Fruit fly (Drosophila melanogaster) whole organism, embryonic: ENCODE measurements around the gene CG1847.

Source experiments
- BEAF-32 ChIP-seq: fragments of 200-800 bp; sonication (Bioruptor generic); optimal IDR thresholded peaks from 3 replicates; lab custom pipeline; 2017; ENCODE audit warnings: missing biosample characterization, missing genetic modification characterization, mild to moderate bottlenecking, moderate library complexity, missing genetic modification reagents
- CG10462 ChIP-seq: fragments of 200-800 bp; sonication (Bioruptor generic); optimal IDR thresholded peaks from 2 replicates; lab custom pipeline; 2016; ENCODE audit warnings: missing biosample characterization, missing genetic modification characterization
- CG12236 ChIP-seq: fragments of 200-800 bp; sonication (Bioruptor generic); optimal IDR thresholded peaks from 2 replicates; lab custom pipeline; 2016; ENCODE audit warnings: missing biosample characterization, missing genetic modification characterization
- CG12659 ChIP-seq: fragments of 200-800 bp; sonication (Bioruptor generic); optimal IDR thresholded peaks from 3 replicates; lab custom pipeline; 2017; ENCODE audit warnings: mild to moderate bottlenecking, missing biosample characterization, missing genetic modification reagents, missing genetic modification characterization
- CG12769 ChIP-seq: fragments of 200-800 bp; sonication (Bioruptor generic); optimal IDR thresholded peaks from 2 replicates; lab custom pipeline; 2019; ENCODE audit warnings: missing biosample characterization, mild to moderate bottlenecking, missing genetic modification characterization, moderate library complexity
- CG14014 ChIP-seq: fragments of 200-800 bp; sonication (Bioruptor generic); IDR thresholded peaks from 2 replicates; pipeline ENCODE4 v1.3.6; 2022; ENCODE audit warnings: missing biosample characterization, missing genetic modification characterization
- CG1647 ChIP-seq: fragments of 200-800 bp; sonication (Bioruptor generic); optimal IDR thresholded peaks from 3 replicates; lab custom pipeline; 2016; ENCODE audit warnings: missing biosample characterization, missing genetic modification characterization
- CG17328 ChIP-seq: fragments of 200-800 bp; sonication (Bioruptor generic); IDR thresholded peaks from 2 replicates; pipeline ENCODE4 v1.3.6; 2022; ENCODE audit warnings: missing biosample characterization, missing genetic modification characterization
- CG18764 ChIP-seq: fragments of 200-800 bp; sonication (Bioruptor generic); optimal IDR thresholded peaks from 3 replicates; lab custom pipeline; 2016; ENCODE audit warnings: missing biosample characterization, missing genetic modification characterization
- CG2678 ChIP-seq: fragments of 200-800 bp; sonication (Bioruptor generic); optimal IDR thresholded peaks from 3 replicates; lab custom pipeline; 2019; ENCODE audit warnings: missing biosample characterization, mild to moderate bottlenecking, missing genetic modification characterization, moderate library complexity
- CG31224 ChIP-seq: fragments of 200-800 bp; sonication (Bioruptor generic); IDR thresholded peaks from 2 replicates; pipeline ENCODE4 v1.3.6; 2022; ENCODE audit warnings: missing biosample characterization, missing genetic modification characterization
- CG32532 ChIP-seq: fragments of 200-800 bp; sonication (Bioruptor generic); IDR thresholded peaks from 2 replicates; pipeline ENCODE4 v1.3.6; 2022; ENCODE audit warnings: missing biosample characterization, missing genetic modification characterization
- CG3847 ChIP-seq: fragments of 200-800 bp; sonication (Bioruptor generic); IDR thresholded peaks from 2 replicates; pipeline ENCODE4 v1.3.6; 2022; ENCODE audit warnings: missing biosample characterization, missing genetic modification characterization
- CG5245 ChIP-seq: fragments of 200-800 bp; sonication (Bioruptor generic); optimal IDR thresholded peaks from 3 replicates; lab custom pipeline; 2016; ENCODE audit warnings: missing biosample characterization, missing genetic modification characterization
- CG6254 ChIP-seq: fragments of 200-800 bp; sonication (Bioruptor generic); optimal IDR thresholded peaks from 3 replicates; lab custom pipeline; 2017; ENCODE audit warnings: mild to moderate bottlenecking, missing biosample characterization, missing genetic modification reagents, missing genetic modification characterization
- CG8290 ChIP-seq, 3 experiments: fragments of 200-800 bp; sonication (Bioruptor generic); optimal IDR thresholded peaks; 2 replicates each; lab custom pipeline; 2016 to 2019; ENCODE audit warnings: missing biosample characterization in 3 of 3, missing genetic modification characterization in 3 of 3, mild to moderate bottlenecking in 2 of 3, moderate library complexity in 1 of 3
- CG9609 ChIP-seq: fragments of 200-800 bp; sonication (Bioruptor generic); optimal IDR thresholded peaks from 3 replicates; lab custom pipeline; 2016; ENCODE audit warnings: missing biosample characterization, missing genetic modification characterization
- CG9727 ChIP-seq: fragments of 200-800 bp; sonication (Bioruptor generic); optimal IDR thresholded peaks from 3 replicates; lab custom pipeline; 2017; ENCODE audit warnings: missing biosample characterization, mild to moderate bottlenecking, missing genetic modification characterization
- D ChIP-seq, 2 experiments: fragments of 200-800 bp in 1 of 2; fragments of >200 bp in 1 of 2; sonication (Bioruptor generic) in 1 of 2; optimal IDR thresholded peaks; 2 replicates in 1 of 2; 3 replicates in 1 of 2; lab custom pipeline; 2017; ENCODE audit warnings: mild to moderate bottlenecking in 1 of 2, missing biosample characterization in 1 of 2, missing genetic modification characterization in 1 of 2, missing genetic modification reagents in 1 of 2
- Deaf1 ChIP-seq: fragments of 200-800 bp; optimal IDR thresholded peaks from 3 replicates; lab custom pipeline; 2019; ENCODE audit warnings: missing biosample characterization, mild to moderate bottlenecking, missing genetic modification characterization, moderate library complexity
- Dfd ChIP-seq, 2 experiments: fragments of >200 bp; optimal IDR thresholded peaks; 2 replicates each; lab custom pipeline; 2017; ENCODE audit warnings: missing biosample characterization in 2 of 2, missing genetic modification characterization in 2 of 2
- HLH54F ChIP-seq: fragments of 200-800 bp; sonication (Bioruptor generic); optimal IDR thresholded peaks from 3 replicates; lab custom pipeline; 2016; ENCODE audit warnings: missing biosample characterization, missing genetic modification characterization
- HmgD ChIP-seq: fragments of 200-800 bp; sonication (Bioruptor generic); optimal IDR thresholded peaks from 3 replicates; lab custom pipeline; 2016; ENCODE audit warnings: missing biosample characterization, missing genetic modification characterization
- HmgZ ChIP-seq: fragments of 200-800 bp; sonication (Bioruptor generic); optimal IDR thresholded peaks from 2 replicates; lab custom pipeline; 2018; ENCODE audit warnings: missing biosample characterization, mild to moderate bottlenecking, missing genetic modification characterization
- Mrtf ChIP-seq: fragments of 200-800 bp; sonication (Bioruptor generic); IDR thresholded peaks from 3 replicates; pipeline ENCODE4 v1.3.6; 2022; ENCODE audit warnings: missing biosample characterization, missing genetic modification characterization
- Myb ChIP-seq: fragments of 200-800 bp; sonication (Bioruptor generic); optimal IDR thresholded peaks from 2 replicates; lab custom pipeline; 2016; ENCODE audit warnings: missing biosample characterization, missing genetic modification characterization
- Side ChIP-seq: fragments of 200-800 bp; sonication (Bioruptor generic); optimal IDR thresholded peaks from 2 replicates; lab custom pipeline; 2016; ENCODE audit warnings: missing biosample characterization, missing genetic modification characterization
- Sry-β ChIP-seq: fragments of 200-800 bp; sonication (Bioruptor generic); optimal IDR thresholded peaks from 2 replicates; lab custom pipeline; 2018; ENCODE audit warnings: missing biosample characterization, mild to moderate bottlenecking, missing genetic modification characterization, moderate library complexity
- Trl ChIP-seq, 3 experiments: fragments of >200 bp in 2 of 3; fragments of 200-800 bp in 1 of 3; sonication (Bioruptor generic) in 1 of 3; optimal IDR thresholded peaks; 2 replicates in 1 of 3; 3 replicates in 2 of 3; lab custom pipeline; 2016 to 2017; ENCODE audit warnings: missing biosample characterization in 1 of 3, missing genetic modification characterization in 1 of 3
- ash1 ChIP-seq: fragments of 200-800 bp; sonication (Bioruptor generic); optimal IDR thresholded peaks from 2 replicates; lab custom pipeline; 2018; ENCODE audit warnings: missing biosample characterization, mild to moderate bottlenecking, missing genetic modification characterization
- crc ChIP-seq: fragments of 200-800 bp; sonication (Bioruptor generic); optimal IDR thresholded peaks from 2 replicates; lab custom pipeline; 2016; ENCODE audit warnings: missing biosample characterization, missing genetic modification characterization
- croc ChIP-seq: fragments of 200-800 bp; sonication (Bioruptor generic); conservative IDR thresholded peaks from 3 replicates; pipeline ENCODE4 v1.3.6; 2022; ENCODE audit warnings: missing biosample characterization, missing genetic modification characterization
- cwo ChIP-seq: fragments of 200-800 bp; sonication (Bioruptor generic); optimal IDR thresholded peaks from 3 replicates; lab custom pipeline; 2017; ENCODE audit warnings: missing biosample characterization, missing genetic modification characterization, mild to moderate bottlenecking, moderate library complexity, missing genetic modification reagents
- disco-r ChIP-seq: fragments of 200-800 bp; sonication (Bioruptor generic); optimal IDR thresholded peaks from 2 replicates; lab custom pipeline; 2016; ENCODE audit warnings: missing biosample characterization, missing genetic modification characterization
- dysf ChIP-seq: fragments of 200-800 bp; sonication (Bioruptor generic); IDR thresholded peaks from 3 replicates; pipeline ENCODE4 v1.3.6; 2022; ENCODE audit warnings: missing biosample characterization, missing genetic modification characterization
- fd3F ChIP-seq: fragments of 200-800 bp; sonication (Bioruptor generic); optimal IDR thresholded peaks from 2 replicates; lab custom pipeline; 2018; ENCODE audit warnings: missing biosample characterization, mild to moderate bottlenecking, missing genetic modification characterization, moderate library complexity
- gt ChIP-seq: fragments of 200-800 bp; sonication (Bioruptor generic); IDR thresholded peaks from 2 replicates; pipeline ENCODE4 v1.3.6; 2022; ENCODE audit warnings: missing biosample characterization, missing genetic modification characterization
- hbn ChIP-seq: fragments of 200-800 bp; sonication (Bioruptor generic); IDR thresholded peaks from 2 replicates; pipeline ENCODE4 v1.3.6; 2022; ENCODE audit warnings: missing biosample characterization, missing genetic modification characterization; ENCODE audit not compliant: partially characterized antibody
- luna ChIP-seq: fragments of 200-800 bp; sonication (Bioruptor generic); optimal IDR thresholded peaks from 2 replicates; lab custom pipeline; 2016; ENCODE audit warnings: missing biosample characterization, missing genetic modification characterization
- mld ChIP-seq: fragments of 200-800 bp; sonication (Bioruptor generic); IDR thresholded peaks from 3 replicates; pipeline ENCODE4 v1.3.6; 2022; ENCODE audit warnings: missing biosample characterization, missing genetic modification characterization; ENCODE audit not compliant: partially characterized antibody
- nerfin-2 ChIP-seq: fragments of 200-800 bp; sonication (Bioruptor generic); IDR thresholded peaks from 2 replicates; pipeline ENCODE4 v1.3.6; 2022; ENCODE audit warnings: missing biosample characterization, missing genetic modification characterization; ENCODE audit not compliant: partially characterized antibody
- prd ChIP-seq, 3 experiments: fragments of >200 bp in 2 of 3; fragments of 200-800 bp in 1 of 3; sonication (Bioruptor generic) in 1 of 3; optimal IDR thresholded peaks in 2 of 3; IDR thresholded peaks in 1 of 3; 2 replicates in 2 of 3; 3 replicates in 1 of 3; pipeline versions ENCODE4 v1.3.6 to Lab custom; 2017 to 2022; ENCODE audit warnings: missing biosample characterization in 1 of 3, missing genetic modification characterization in 1 of 3
- row ChIP-seq: fragments of 200-800 bp; sonication (Bioruptor generic); IDR thresholded peaks from 3 replicates; pipeline ENCODE4 v1.3.6; 2022; ENCODE audit warnings: missing biosample characterization, missing genetic modification characterization
- sens ChIP-seq: fragments of 200-800 bp; sonication (Bioruptor generic); peaks from one replicate; lab custom pipeline; 2016; ENCODE audit warnings: missing biosample characterization, missing genetic modification characterization
- seq ChIP-seq: fragments of 200-800 bp; sonication (Bioruptor generic); IDR thresholded peaks from 2 replicates; pipeline ENCODE4 v1.3.6; 2022; ENCODE audit warnings: missing biosample characterization, missing genetic modification characterization
- slbo ChIP-seq: fragments of 200-800 bp; sonication (Bioruptor generic); IDR thresholded peaks from 2 replicates; pipeline ENCODE4 v1.3.6; 2022; ENCODE audit warnings: missing biosample characterization, missing genetic modification characterization
- sug ChIP-seq: fragments of 200-800 bp; optimal IDR thresholded peaks from 2 replicates; lab custom pipeline; 2019; ENCODE audit warnings: missing biosample characterization, mild to moderate bottlenecking, missing genetic modification characterization, moderate library complexity
- vfl ChIP-seq: fragments of 200-800 bp; sonication (Bioruptor generic); optimal IDR thresholded peaks from 2 replicates; lab custom pipeline; 2016; ENCODE audit warnings: missing biosample characterization, missing genetic modification characterization
- z ChIP-seq: fragments of 200-800 bp; sonication (Bioruptor generic); IDR thresholded peaks from 3 replicates; pipeline ENCODE4 v1.3.6; 2022; ENCODE audit warnings: missing biosample characterization, missing genetic modification characterization
- zfh2 ChIP-seq: fragments of 200-800 bp; sonication (Bioruptor generic); optimal IDR thresholded peaks from 2 replicates; lab custom pipeline; 2016; ENCODE audit warnings: missing biosample characterization, missing genetic modification characterization

CG1847 gene

DNA sequence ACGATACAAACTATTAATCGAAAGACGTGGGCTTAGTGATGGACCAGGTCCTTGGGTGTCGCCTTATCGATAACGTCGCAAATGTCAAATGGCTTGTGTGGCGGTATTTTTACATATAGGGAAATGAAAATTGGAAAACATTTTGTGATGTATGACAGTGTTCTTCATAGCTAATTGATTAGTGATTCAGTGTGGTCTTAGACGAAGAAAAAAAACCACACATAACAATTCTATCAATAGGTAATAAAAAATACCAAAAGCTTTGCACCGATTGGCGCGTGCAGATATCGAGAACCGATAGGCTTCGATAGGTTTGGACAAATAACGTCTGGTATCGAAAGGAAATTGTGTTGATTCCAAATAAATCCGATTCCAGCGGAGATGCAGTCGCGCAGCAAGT is at the start of gene CG1847, which contains the start of gene Nrd1 (continued):
- no peak for TF ChIP-seq CG12236
- no peak for TF ChIP-seq sug
- no peak for TF ChIP-seq sens (GFP tag; lab: Kevin White, UChicago)
- TF ChIP-seq CG1647 = no peak
- no peak for TF ChIP-seq Side (GFP tag; lab: Kevin White, UChicago)
- TF ChIP-seq Trl (optimal IDR thresholded peaks at IDR 0.05; lab: Kevin White, UChicago) = no peak
- no peak for TF ChIP-seq Trl (GFP tag; optimal IDR thresholded peaks at IDR 0.05; lab: Kevin White, UChicago)
- peak; percentile 10 for TF ChIP-seq CG8290 (GFP tag; optimal IDR thresholded peaks at IDR 0.05; lab: Kevin White, UChicago)
- no peak for TF ChIP-seq CG8290 (tag; optimal IDR thresholded peaks at IDR 0.05; lab: Kevin White, UChicago)
- TF ChIP-seq row = 0 out of 3 replicates have a peak, but pooled peaks have one; percentile 17
- no peak for TF ChIP-seq HmgD (GFP tag; lab: Kevin White, UChicago)
- no peak for TF ChIP-seq CG17328 (GFP tag; lab: Robert Waterston, UW)
- no peak for TF ChIP-seq croc (GFP tag; lab: Robert Waterston, UW)
- no peak for TF ChIP-seq Dfd (GFP tag; optimal IDR thresholded peaks at IDR 0.05; lab: Kevin White, UChicago)
- TF ChIP-seq prd (optimal IDR thresholded peaks at IDR 0.05; lab: Kevin White, UChicago) = no peak
- no peak for TF ChIP-seq prd (GFP tag; IDR thresholded peaks at IDR 0.05; lab: Robert Waterston, UW)
- TF ChIP-seq CG32532 (GFP tag; lab: Robert Waterston, UW) = no peak
- TF ChIP-seq Myb (GFP tag; lab: Kevin White, UChicago) = peak; percentile 66
- no peak for TF ChIP-seq crc (GFP tag; lab: Kevin White, UChicago)
- no peak for TF ChIP-seq Mrtf
- no peak for TF ChIP-seq vfl (GFP tag; lab: Kevin White, UChicago)
- no peak for TF ChIP-seq CG10462 (GFP tag; lab: Kevin White, UChicago)
- peak; percentile 57 for TF ChIP-seq CG12659 (GFP tag; lab: Kevin White, UChicago)
- no peak for TF ChIP-seq CG14014
- TF ChIP-seq CG9609 (GFP tag; lab: Kevin White, UChicago) = no peak
- TF ChIP-seq CG6254 (GFP tag; lab: Kevin White, UChicago) = no peak
- TF ChIP-seq HLH54F (GFP tag; lab: Kevin White, UChicago) = peak; percentile 3
- no peak for TF ChIP-seq CG5245
- no peak for TF ChIP-seq CG2678
- TF ChIP-seq slbo (GFP tag; lab: Robert Waterston, UW) = no peak
- TF ChIP-seq CG3847 (GFP tag; lab: Robert Waterston, UW) = no peak
- no peak for TF ChIP-seq CG12769 (tag; lab: Kevin White, UChicago)
- no peak for TF ChIP-seq z (GFP tag; lab: Robert Waterston, UW)
- TF ChIP-seq nerfin-2 (GFP tag; lab: Robert Waterston, UW) = peak; percentile 85
- TF ChIP-seq ash1 (GFP tag; lab: Kevin White, UChicago) = no peak
- no peak for TF ChIP-seq CG18764 (GFP tag; lab: Kevin White, UChicago)
- TF ChIP-seq gt (GFP tag; lab: Robert Waterston, UW) = no peak
- no peak for TF ChIP-seq zfh2 (GFP tag; lab: Kevin White, UChicago)
- no peak for TF ChIP-seq dysf
- no peak for TF ChIP-seq Sry-β (GFP tag; lab: Kevin White, UChicago)
- TF ChIP-seq HmgZ (tag; lab: Kevin White, UChicago) = peak; percentile 5
- TF ChIP-seq CG9727 (GFP tag; lab: Kevin White, UChicago) = no peak
- TF ChIP-seq Deaf1 (tag; lab: Kevin White, UChicago) = no peak
- no peak for TF ChIP-seq luna (GFP tag; lab: Kevin White, UChicago)
- no peak for TF ChIP-seq CG31224 (GFP tag; lab: Robert Waterston, UW)
- no peak for TF ChIP-seq D (optimal IDR thresholded peaks at IDR 0.05; lab: Kevin White, UChicago)
- no peak for TF ChIP-seq D (GFP tag; optimal IDR thresholded peaks at IDR 0.05; lab: Kevin White, UChicago)
- no peak; the same call in 2 of the 3 replicates for TF ChIP-seq mld
- no peak for TF ChIP-seq cwo (GFP tag; lab: Kevin White, UChicago)
- TF ChIP-seq hbn (GFP tag; lab: Robert Waterston, UW) = peak; percentile 68
- no peak for TF ChIP-seq fd3F (GFP tag; lab: Kevin White, UChicago)
- TF ChIP-seq seq (GFP tag; lab: Robert Waterston, UW) = no peak
- no peak for TF ChIP-seq disco-r (GFP tag; lab: Kevin White, UChicago)
- TF ChIP-seq BEAF-32 (GFP tag; lab: Kevin White, UChicago) = peak; percentile 72
